Worm (Caenorhabditis elegans) whole organism, early embryonic: ENCODE data around the gene F21D9.1.
"Not testable (repeated sequence)": the region's sequence is repeated elsewhere in the genome, so short reads cannot be mapped to it uniquely, and the experiment has no call there.

Experiments used
- B0310.2 ChIP-seq: sonication (generic microtip); optimal IDR thresholded peaks from 2 replicates; lab custom pipeline; 2016; ENCODE audit warnings: mild to moderate bottlenecking, missing genetic modification characterization, missing compliant biosample characterization
- F13C5.2 ChIP-seq: sonication (generic microtip); optimal IDR thresholded peaks from 2 replicates; lab custom pipeline; 2017; ENCODE audit warnings: mild to moderate bottlenecking, missing genetic modification characterization, inconsistent platforms, missing compliant biosample characterization
- aly-1 ChIP-seq: sonication (generic microtip); optimal IDR thresholded peaks from 2 replicates; lab custom pipeline; 2016; ENCODE audit warnings: missing genetic modification characterization, missing compliant biosample characterization
- ceh-13 ChIP-seq: fragments of 200-800 bp; sonication (Bioruptor generic); optimal IDR thresholded peaks from 2 replicates; lab custom pipeline; 2018; ENCODE audit warnings: mild to moderate bottlenecking, missing genetic modification characterization, missing compliant biosample characterization
- ceh-36 ChIP-seq: sonication (generic microtip); optimal IDR thresholded peaks from 2 replicates; lab custom pipeline; 2016; ENCODE audit warnings: missing genetic modification characterization, inconsistent platforms, missing compliant biosample characterization
- ets-7 ChIP-seq: sonication (generic microtip); optimal IDR thresholded peaks from 2 replicates; lab custom pipeline; 2016; ENCODE audit warnings: missing genotype, missing genetic modification characterization, missing compliant biosample characterization
- flt-1 ChIP-seq: fragments of 200-800 bp; sonication (Bioruptor generic); IDR thresholded peaks from 2 replicates; pipeline ENCODE4 v1.3.6; 2022; ENCODE audit warnings: missing genetic modification characterization, missing compliant biosample characterization
- hmbx-1 ChIP-seq: sonication (generic microtip); optimal IDR thresholded peaks from 2 replicates; lab custom pipeline; 2016; ENCODE audit warnings: mild to moderate bottlenecking, missing genetic modification characterization, missing compliant biosample characterization
- hmg-4 ChIP-seq: fragments of 200-800 bp; sonication (Bioruptor generic); optimal IDR thresholded peaks from 2 replicates; lab custom pipeline; 2018; ENCODE audit warnings: mild to moderate bottlenecking, missing genetic modification characterization, missing compliant biosample characterization
- hnd-1 ChIP-seq: sonication (generic microtip); optimal IDR thresholded peaks from 2 replicates; lab custom pipeline; 2016; ENCODE audit warnings: missing genetic modification characterization, missing compliant biosample characterization
- pes-1 ChIP-seq: fragments of 200-800 bp; sonication (Bioruptor generic); IDR thresholded peaks from 2 replicates; pipeline ENCODE4 v1.3.6; 2022; ENCODE audit warnings: missing genetic modification reagents, missing genetic modification characterization, missing compliant biosample characterization
- scrt-1 ChIP-seq: fragments of 200-800 bp; sonication (Bioruptor generic); IDR thresholded peaks from 2 replicates; pipeline ENCODE4 v1.3.6; 2022; ENCODE audit warnings: missing genetic modification characterization, missing compliant biosample characterization
- sea-1 ChIP-seq: fragments of 200-800 bp; sonication (Bioruptor generic); conservative IDR thresholded peaks from 2 replicates; pipeline ENCODE4 v1.3.6; 2022; ENCODE audit warnings: missing genetic modification characterization, missing compliant biosample characterization
- tbx-37 ChIP-seq: fragments of 200-800 bp; sonication (Bioruptor generic); conservative IDR thresholded peaks from 2 replicates; pipeline ENCODE4 v1.3.6; 2022; ENCODE audit warnings: missing genetic modification reagents, missing genetic modification characterization, missing compliant biosample characterization
- tra-4 ChIP-seq: sonication (generic microtip); optimal IDR thresholded peaks from 2 replicates; lab custom pipeline; 2017; ENCODE audit warnings: missing genetic modification characterization, missing compliant biosample characterization

The F21D9.1 gene

ce11 chrV:19311391-19311790 lies 47.1 kb downstream of the F21D9.1 start, which contains the start of gene C43D7.8:
C43D7.8 (minus strand) TSS chrV:19311491.
- TF ChIP-seq hnd-1 (tag; lab: Kevin White, UChicago) (no peak), flt-1 (GFP tag; lab: Robert Waterston, UW) (no peak), scrt-1 (no peak), sea-1 (no peak), ceh-13 (GFP tag; lab: Kevin White, UChicago) (no peak), pes-1 (no peak), tra-4 (no peak), ets-7 (no peak)

DNA sequence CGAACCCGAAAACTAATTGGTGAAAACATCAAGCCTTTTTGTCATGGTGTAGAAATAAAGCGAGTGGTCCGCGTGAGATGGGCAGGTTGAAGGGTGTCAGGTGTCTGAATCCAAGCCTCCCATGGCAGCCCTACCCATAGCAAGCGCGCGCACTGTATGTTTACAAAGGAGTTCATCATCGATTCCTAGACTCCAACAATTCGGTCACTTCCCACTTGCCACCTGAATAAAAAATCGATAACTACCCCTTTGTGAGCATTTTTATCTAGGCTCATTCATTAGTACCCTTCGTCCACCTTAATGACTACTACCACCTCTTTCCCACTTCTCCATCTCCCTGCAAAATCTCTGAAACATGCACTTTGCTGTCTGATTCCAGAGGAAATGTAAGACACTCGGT lies 48.7 kb downstream of the F21D9.1 start, which contains the start of gene fbxb-64:
fbxb-64 (plus strand) TSS at position 301 of the 400 bp plus-strand sequence.
- TF ChIP-seq F13C5.2 (tag; lab: Kevin White, UChicago): no peak
- no peak for TF ChIP-seq hmbx-1 (tag; lab: Kevin White, UChicago)
- no peak for TF ChIP-seq hnd-1 (tag; lab: Kevin White, UChicago)
- no peak for TF ChIP-seq tbx-37
- no peak for TF ChIP-seq hmg-4 (GFP tag; lab: Kevin White, UChicago)
- no peak for TF ChIP-seq ceh-13 (GFP tag; lab: Kevin White, UChicago)
- no peak for TF ChIP-seq scrt-1
- TF ChIP-seq aly-1 (tag; lab: Kevin White, UChicago): no peak
- no peak for TF ChIP-seq B0310.2 (tag; lab: Kevin White, UChicago)
- no peak for TF ChIP-seq ceh-36 (tag; lab: Kevin White, UChicago)

ce11 chrV:19317058-19317457 lies 52.8 kb downstream of the F21D9.1 start, which contains the start of gene srh-208:
srh-208 (plus strand) TSS chrV:19317358.
- not testable (repeated sequence) for TF ChIP-seq flt-1 (GFP tag; lab: Robert Waterston, UW); B0310.2 (tag; lab: Kevin White, UChicago); tbx-37
